Worm (Caenorhabditis elegans) whole organism, mixed stage, embryonic: ENCODE results near the gene F53F1.2.

Experiments used
- nhr-12 ChIP-seq: fragments of 150-350 bp; optimal IDR thresholded peaks from 2 replicates; lab custom pipeline; 2014; ENCODE audit warnings: missing biosample characterization, missing genetic modification characterization
- unc-62 ChIP-seq: fragments of 150-350 bp; optimal IDR thresholded peaks from 2 replicates; lab custom pipeline; 2014; ENCODE audit warnings: missing biosample characterization, missing genetic modification reagents, missing genetic modification characterization

- TF ChIP-seq unc-62 (GFP tag; lab: Kevin White, UChicago) (no peak), nhr-12 (tag; lab: Kevin White, UChicago) (no peak)
Measured at ce11 chrV:13457858-13458257, 51.2 kb downstream of the F53F1.2 start, which contains the start of gene F25H9.2.
